Worm (Caenorhabditis elegans) whole organism, midembryonic: Measurements from ENCODE around the gene sma-2.

Experiments
- cog-1 ChIP-seq: sonication (generic microtip); optimal IDR thresholded peaks from 2 replicates; lab custom pipeline; 2016; ENCODE audit warnings: missing genetic modification characterization, missing compliant biosample characterization
- flt-1 ChIP-seq: fragments of 200-800 bp; sonication (Bioruptor generic); IDR thresholded peaks from 2 replicates; pipeline ENCODE4 v1.3.6; 2022; ENCODE audit warnings: missing genetic modification characterization, missing compliant biosample characterization
- ref-1 ChIP-seq: fragments of 200-800 bp; sonication (Bioruptor generic); conservative IDR thresholded peaks from 2 replicates; pipeline ENCODE4 v1.3.6; 2022; ENCODE audit warnings: missing genetic modification reagents, missing genetic modification characterization, missing compliant biosample characterization
- ztf-23 ChIP-seq: fragments of 200-800 bp; sonication (Bioruptor generic); IDR thresholded peaks from 2 replicates; pipeline ENCODE4 v1.3.6; 2022; ENCODE audit warnings: missing genetic modification reagents, missing genetic modification characterization, missing compliant biosample characterization

- no peak for TF ChIP-seq ref-1 (GFP tag; lab: Robert Waterston, UW)
- no peak for TF ChIP-seq cog-1 (tag; lab: Kevin White, UChicago)
- TF ChIP-seq ztf-23 (GFP tag; lab: Robert Waterston, UW) = no peak
- TF ChIP-seq flt-1 (GFP tag; lab: Robert Waterston, UW) = no peak
Observed at ce11 chrIII:8738289-8738688, 11.2 kb upstream of the sma-2 start.
